Worm (Caenorhabditis elegans) whole organism, L1 larva: ENCODE data around the gene C07H6.2.
A peak's percentile ranks its signal among the peaks of the same experiment; 100 is the strongest.

ENCODE experiments used
- F16B12.6 ChIP-seq: fragments of 150-350 bp; optimal IDR thresholded peaks from 2 replicates; lab custom pipeline; 2014; ENCODE audit warnings: missing biosample characterization, missing genetic modification characterization
- aly-2 ChIP-seq: fragments of 150-350 bp; optimal IDR thresholded peaks from 2 replicates; lab custom pipeline; 2014; ENCODE audit warnings: missing biosample characterization, missing genetic modification characterization
- blmp-1 ChIP-seq: fragments of 150-350 bp; optimal IDR thresholded peaks from 2 replicates; lab custom pipeline; 2014; ENCODE audit warnings: missing biosample characterization, missing genetic modification characterization
- ceh-82 ChIP-seq, 3 experiments: fragments of 150-350 bp in 1 of 3; sonication (generic microtip) in 2 of 3; optimal IDR thresholded peaks; 2 replicates each; lab custom pipeline; 2014 to 2017; ENCODE audit warnings: missing biosample characterization in 3 of 3, missing genetic modification characterization in 3 of 3
- dsc-1 ChIP-seq: sonication (generic microtip); optimal IDR thresholded peaks from 2 replicates; lab custom pipeline; 2016; ENCODE audit warnings: mild to moderate bottlenecking, missing genetic modification characterization, missing compliant biosample characterization
- efl-1 ChIP-seq, 4 experiments: fragments of 150-350 bp; optimal IDR thresholded peaks in 3 of 4; peaks in 1 of 4; 1 replicate in 1 of 4; 2 replicates in 3 of 4; lab custom pipeline; 2014; ENCODE audit warnings: missing biosample characterization in 2 of 4, missing genetic modification characterization in 2 of 4, missing genetic modification reagents in 2 of 4
- efl-3 ChIP-seq: fragments of 200-800 bp; sonication (Bioruptor generic); optimal IDR thresholded peaks from 2 replicates; lab custom pipeline; 2018; ENCODE audit warnings: mild to moderate bottlenecking, missing genetic modification characterization, missing compliant biosample characterization
- egl-13 ChIP-seq: sonication (generic microtip); optimal IDR thresholded peaks from 2 replicates; lab custom pipeline; 2016; ENCODE audit warnings: missing genotype, missing genetic modification reagents, missing genetic modification characterization, missing compliant biosample characterization
- elt-2 ChIP-seq: sonication (generic microtip); optimal IDR thresholded peaks from 2 replicates; lab custom pipeline; 2016; ENCODE audit warnings: missing genetic modification characterization, mild to moderate bottlenecking, inconsistent platforms, missing compliant biosample characterization, missing genetic modification reagents
- elt-3 ChIP-seq, 6 experiments: fragments of 150-350 bp in 1 of 6; sonication (generic microtip); optimal IDR thresholded peaks; 2 replicates each; lab custom pipeline; 2017 to 2018; ENCODE audit warnings: missing biosample characterization in 6 of 6, missing genetic modification characterization in 6 of 6, inconsistent platforms in 1 of 6
- ets-5 ChIP-seq: fragments of 200-800 bp; sonication (Bioruptor generic); IDR thresholded peaks from 2 replicates; pipeline ENCODE4 v1.3.6; 2022; ENCODE audit warnings: missing genetic modification characterization, missing compliant biosample characterization
- fkh-10 ChIP-seq: sonication (generic microtip); optimal IDR thresholded peaks from 2 replicates; lab custom pipeline; 2017; ENCODE audit warnings: missing biosample characterization, missing genetic modification reagents, missing genetic modification characterization
- grh-1 ChIP-seq: fragments of 200-800 bp; sonication (Bioruptor generic); IDR thresholded peaks from 2 replicates; pipeline ENCODE4 v1.3.6; 2022; ENCODE audit warnings: missing genetic modification reagents, missing genetic modification characterization, missing compliant biosample characterization
- hpl-2 ChIP-seq: fragments of 150-350 bp; optimal IDR thresholded peaks from 2 replicates; lab custom pipeline; 2014; ENCODE audit warnings: missing biosample characterization, missing genetic modification reagents, missing genetic modification characterization
- irx-1 ChIP-seq: sonication (generic microtip); optimal IDR thresholded peaks from 2 replicates; lab custom pipeline; 2016; ENCODE audit warnings: missing genetic modification characterization, missing compliant biosample characterization
- isw-1 ChIP-seq: fragments of 200-800 bp; sonication (Bioruptor generic); IDR thresholded peaks from 2 replicates; pipeline ENCODE4 v1.3.6; 2022; ENCODE audit warnings: missing genetic modification characterization, missing compliant biosample characterization
- jun-1 ChIP-seq: fragments of 150-350 bp; optimal IDR thresholded peaks from 2 replicates; lab custom pipeline; 2014; ENCODE audit warnings: missing biosample characterization, missing genetic modification reagents, missing genetic modification characterization
- lin-14 ChIP-seq: fragments of 200-800 bp; sonication (Bioruptor generic); optimal IDR thresholded peaks from 2 replicates; lab custom pipeline; 2018; ENCODE audit warnings: mild to moderate bottlenecking, missing genetic modification characterization, moderate library complexity, missing compliant biosample characterization
- lin-15B ChIP-seq: fragments of 150-350 bp; sonication (generic microtip); optimal IDR thresholded peaks from 3 replicates; lab custom pipeline; 2014; ENCODE audit warnings: missing biosample characterization, missing genetic modification characterization
- lin-35 ChIP-seq, 2 experiments: fragments of 150-350 bp; optimal IDR thresholded peaks; 2 replicates each; lab custom pipeline; 2014; ENCODE audit warnings: missing biosample characterization in 2 of 2, missing genetic modification characterization in 2 of 2, missing genetic modification reagents in 2 of 2
- lin-39 ChIP-seq: fragments of 150-350 bp; optimal IDR thresholded peaks from 2 replicates; lab custom pipeline; 2014; ENCODE audit warnings: missing biosample characterization, missing genetic modification reagents, missing genetic modification characterization
- lir-3 ChIP-seq: sonication (generic microtip); optimal IDR thresholded peaks from 2 replicates; lab custom pipeline; 2016; ENCODE audit warnings: mild to moderate bottlenecking, missing genetic modification characterization, moderate library complexity, missing compliant biosample characterization; ENCODE audit not compliant: poor library complexity
- lsy-2 ChIP-seq, 2 experiments: fragments of 150-350 bp; optimal IDR thresholded peaks; 2 replicates each; lab custom pipeline; 2014; ENCODE audit warnings: missing biosample characterization in 2 of 2, missing genetic modification characterization in 2 of 2
- mab-9 ChIP-seq: fragments of 200-800 bp; sonication (Bioruptor generic); IDR thresholded peaks from 2 replicates; pipeline ENCODE4 v1.3.6; 2022; ENCODE audit warnings: missing genetic modification reagents, missing genetic modification characterization, missing compliant biosample characterization
- mdl-1 ChIP-seq, 2 experiments: fragments of 150-350 bp; optimal IDR thresholded peaks; 2 replicates each; lab custom pipeline; 2014 to 2017; ENCODE audit warnings: missing biosample characterization in 2 of 2, missing genetic modification characterization in 2 of 2, inconsistent platforms in 1 of 2
- mep-1 ChIP-seq: fragments of 150-350 bp; optimal IDR thresholded peaks from 2 replicates; lab custom pipeline; 2014; ENCODE audit warnings: missing biosample characterization, missing genetic modification characterization
- nhr-20 ChIP-seq: sonication (generic microtip); optimal IDR thresholded peaks from 2 replicates; lab custom pipeline; 2016; ENCODE audit warnings: mild to moderate bottlenecking, missing genetic modification characterization, missing compliant biosample characterization
- nhr-28 ChIP-seq: fragments of 150-350 bp; optimal IDR thresholded peaks from 2 replicates; lab custom pipeline; 2014; ENCODE audit warnings: missing biosample characterization, missing genetic modification characterization
- nhr-47 ChIP-seq: sonication (generic microtip); optimal IDR thresholded peaks from 2 replicates; lab custom pipeline; 2016; ENCODE audit warnings: mild to moderate bottlenecking, missing genetic modification characterization, moderate library complexity, missing compliant biosample characterization
- nhr-71 ChIP-seq: sonication (generic microtip); optimal IDR thresholded peaks from 2 replicates; lab custom pipeline; 2016; ENCODE audit warnings: mild to moderate bottlenecking, missing genetic modification characterization, moderate library complexity, missing compliant biosample characterization
- nhr-76 ChIP-seq: sonication (generic microtip); optimal IDR thresholded peaks from 2 replicates; lab custom pipeline; 2017; ENCODE audit warnings: missing biosample characterization, missing genetic modification characterization
- nhr-90 ChIP-seq: sonication (generic microtip); optimal IDR thresholded peaks from 2 replicates; lab custom pipeline; 2016; ENCODE audit warnings: mild to moderate bottlenecking, missing genetic modification characterization, missing compliant biosample characterization; ENCODE audit not compliant: poor library complexity
- pag-3 ChIP-seq: sonication (generic microtip); optimal IDR thresholded peaks from 2 replicates; lab custom pipeline; 2017; ENCODE audit warnings: missing genetic modification characterization, mild to moderate bottlenecking, missing compliant biosample characterization, antibody characterized with exemption, borderline replicate concordance; ENCODE audit not compliant: insufficient read depth
- pax-3 ChIP-seq: fragments of 200-800 bp; sonication (Bioruptor generic); optimal IDR thresholded peaks from 2 replicates; lab custom pipeline; 2018; ENCODE audit warnings: mild to moderate bottlenecking, missing genetic modification characterization, moderate library complexity, missing compliant biosample characterization
- rnt-1 ChIP-seq: sonication (generic microtip); optimal IDR thresholded peaks from 2 replicates; lab custom pipeline; 2016; ENCODE audit warnings: mild to moderate bottlenecking, missing genetic modification characterization, moderate library complexity, missing compliant biosample characterization
- swsn-7 ChIP-seq: sonication (generic microtip); optimal IDR thresholded peaks from 2 replicates; lab custom pipeline; 2016; ENCODE audit warnings: missing genetic modification characterization, missing compliant biosample characterization
- tlp-1 ChIP-seq: fragments of 150-350 bp; optimal IDR thresholded peaks from 2 replicates; lab custom pipeline; 2014; ENCODE audit warnings: missing biosample characterization, missing genetic modification characterization
- unc-130 ChIP-seq: fragments of 150-350 bp; optimal IDR thresholded peaks from 2 replicates; lab custom pipeline; 2017; ENCODE audit warnings: missing biosample characterization, missing genetic modification characterization, inconsistent platforms
- unc-30 ChIP-seq: sonication (generic microtip); optimal IDR thresholded peaks from 2 replicates; lab custom pipeline; 2017; ENCODE audit warnings: missing biosample characterization, missing genetic modification characterization
- unc-62 ChIP-seq: fragments of 150-350 bp; optimal IDR thresholded peaks from 2 replicates; lab custom pipeline; 2014; ENCODE audit warnings: missing biosample characterization, missing genetic modification reagents, missing genetic modification characterization
- zag-1 ChIP-seq: fragments of 150-350 bp; optimal IDR thresholded peaks from 2 replicates; lab custom pipeline; 2014; ENCODE audit warnings: missing biosample characterization, missing genetic modification characterization
- zip-4 ChIP-seq: fragments of 200-800 bp; sonication (Bioruptor generic); optimal IDR thresholded peaks from 2 replicates; lab custom pipeline; 2018; ENCODE audit warnings: mild to moderate bottlenecking, missing genetic modification characterization, moderate library complexity, missing compliant biosample characterization
- ztf-11 ChIP-seq, 2 experiments: sonication (generic microtip); optimal IDR thresholded peaks; 2 replicates each; lab custom pipeline; 2016 to 2017; ENCODE audit warnings: missing genetic modification characterization in 2 of 2, missing biosample characterization in 1 of 2, missing compliant biosample characterization in 1 of 2

The C07H6.2 gene

ce11 chrIII:7534648-7535047 lies 13.8 kb downstream of the C07H6.2 start (continued):
- no peak for TF ChIP-seq irx-1 (tag; lab: Kevin White, UChicago)
- peak in 1 of 2 experiments; percentile 62 for TF ChIP-seq ztf-11 (tag; optimal IDR thresholded peaks at IDR 0.05; lab: Kevin White, UChicago)
- TF ChIP-seq efl-1 (optimal IDR thresholded peaks at IDR 0.05; lab: Kevin White, UChicago) = no peak
- no peak for TF ChIP-seq efl-1 (GFP tag; optimal IDR thresholded peaks at IDR 0.05 in 1 of 2; lab: Kevin White, UChicago)
- no peak for TF ChIP-seq lin-39 (tag; lab: Kevin White, UChicago)
- TF ChIP-seq aly-2 (tag; lab: Kevin White, UChicago) = no peak
- no peak for TF ChIP-seq grh-1
- TF ChIP-seq efl-3 = no peak
- no peak for TF ChIP-seq unc-30
- no peak for TF ChIP-seq zip-4
- no peak for TF ChIP-seq nhr-28 (tag; lab: Kevin White, UChicago)
- no peak for TF ChIP-seq tlp-1 (tag; lab: Kevin White, UChicago)
- TF ChIP-seq nhr-71 = peak; percentile 76
- TF ChIP-seq unc-130 (tag; lab: Kevin White, UChicago) = no peak
- TF ChIP-seq swsn-7 (tag; lab: Kevin White, UChicago) = peak; percentile 31
- no peak for TF ChIP-seq jun-1 (tag; lab: Kevin White, UChicago)
- peak; percentile 44 for TF ChIP-seq nhr-20 (tag; lab: Kevin White, UChicago)
- no peak for TF ChIP-seq nhr-47 (tag; lab: Kevin White, UChicago)
- no peak for TF ChIP-seq pax-3 (tag; lab: Kevin White, UChicago)
- TF ChIP-seq fkh-10 (GFP tag; lab: Kevin White, UChicago) = no peak
- peak; percentile 45 for TF ChIP-seq mep-1 (tag; lab: Kevin White, UChicago)
- no peak for TF ChIP-seq dsc-1 (tag; lab: Kevin White, UChicago)
- TF ChIP-seq egl-13 (tag; lab: Kevin White, UChicago) = no peak
- no peak for TF ChIP-seq lin-15B (tag; lab: Kevin White, UChicago)
- TF ChIP-seq lir-3 (tag; lab: Kevin White, UChicago) = no peak
- TF ChIP-seq blmp-1 (tag; lab: Kevin White, UChicago) = peak; percentile 89
- no peak for TF ChIP-seq zag-1 (tag; lab: Kevin White, UChicago)
- no peak for TF ChIP-seq F16B12.6 (tag; lab: Kevin White, UChicago)
- no peak for TF ChIP-seq elt-2 (tag; lab: Kevin White, UChicago)
- no peak for TF ChIP-seq lin-35 (GFP tag; optimal IDR thresholded peaks at IDR 0.05; lab: Kevin White, UChicago)
- TF ChIP-seq lin-14 = peak; percentile 85
- no peak for TF ChIP-seq isw-1 (GFP tag; lab: Robert Waterston, UW)
- TF ChIP-seq mab-9 = no peak
- no peak for TF ChIP-seq ets-5 (GFP tag; lab: Robert Waterston, UW)
- TF ChIP-seq nhr-90 (tag; lab: Kevin White, UChicago) = peak; percentile 16
- TF ChIP-seq lsy-2 (tag; optimal IDR thresholded peaks at IDR 0.05; lab: Kevin White, UChicago) = peak; percentile 65 to 81

ce11 chrIII:7535347-7535746 lies 14.5 kb downstream of the C07H6.2 start:
- TF ChIP-seq rnt-1 (tag; lab: Kevin White, UChicago) (peak; percentile 11), unc-62 (no peak)
- TF ChIP-seq, all 84 proteins: peak for 1

ce11 chrIII:7536559-7536958 lies 15.8 kb downstream of the C07H6.2 start, which contains the start of gene lin-39:
Gene lin-39 (minus strand): TSS chrIII:7536632.
- TF ChIP-seq nhr-71 (peak; percentile 11), hpl-2 (GFP tag; lab: Kevin White, UChicago) (no peak), pag-3 (tag; lab: Kevin White, UChicago) (no peak), lsy-2 (tag; optimal IDR thresholded peaks at IDR 0.05; lab: Kevin White, UChicago) (peak in 1 of 2 experiments; percentile 47), mdl-1 (tag; optimal IDR thresholded peaks at IDR 0.05; lab: Kevin White, UChicago) (no peak), lin-14 (peak; percentile 68), mab-9 (peak; percentile 43; the same call in 1 of the 2 replicates), zag-1 (tag; lab: Kevin White, UChicago) (no peak), lir-3 (tag; lab: Kevin White, UChicago) (no peak), nhr-76 (tag; lab: Kevin White, UChicago) (no peak), ceh-82 (tag; optimal IDR thresholded peaks at IDR 0.05; lab: Kevin White, UChicago) (no peak), rnt-1 (tag; lab: Kevin White, UChicago) (peak; percentile 38), ztf-11 (tag; optimal IDR thresholded peaks at IDR 0.05; lab: Kevin White, UChicago) (no peak), nhr-47 (tag; lab: Kevin White, UChicago) (no peak), elt-3 (tag; optimal IDR thresholded peaks at IDR 0.05; lab: Kevin White, UChicago) (no peak)
